Worm (Caenorhabditis elegans) whole organism, dauer: ENCODE results near the gene C15C8.8.

Experiments used
- unc-62 ChIP-seq: sonication (generic microtip); optimal IDR thresholded peaks from 2 replicates; lab custom pipeline; 2017; ENCODE audit warnings: missing biosample characterization, missing genetic modification reagents, missing genetic modification characterization

C15C8.8 gene

DNA sequence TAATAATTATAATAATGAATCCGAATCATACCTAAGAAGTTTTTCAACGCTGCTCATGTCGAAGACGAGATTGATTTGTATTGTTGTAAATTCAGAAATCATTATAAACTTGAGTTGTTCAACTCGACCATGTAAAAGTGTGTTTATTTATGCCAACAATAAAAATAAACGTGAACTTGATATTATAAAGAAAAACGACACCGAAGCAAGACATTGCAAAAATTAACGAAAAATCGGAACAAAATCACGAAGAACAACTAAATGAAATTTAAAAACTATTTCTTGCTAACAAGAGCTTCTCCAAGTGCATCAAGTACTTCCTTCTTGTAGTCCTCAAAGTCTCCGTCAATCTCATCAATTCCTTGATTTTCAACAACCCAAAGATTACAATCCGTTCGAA lies 8.6 kb upstream of the C15C8.8 start, which contains the start of gene F18E2.15:
F18E2.15 (minus strand) TSS at position 101 of the 400 bp plus-strand sequence.
- no peak for TF ChIP-seq unc-62 (GFP tag; lab: Kevin White, UChicago)

- no peak for TF ChIP-seq unc-62 (GFP tag; lab: Kevin White, UChicago)
Observed at ce11 chrV:12759660-12760059, 7.4 kb upstream of the C15C8.8 start, which contains the start of gene papl-1. Gene papl-1, minus strand, starts transcription at chrV:12759760.

DNA sequence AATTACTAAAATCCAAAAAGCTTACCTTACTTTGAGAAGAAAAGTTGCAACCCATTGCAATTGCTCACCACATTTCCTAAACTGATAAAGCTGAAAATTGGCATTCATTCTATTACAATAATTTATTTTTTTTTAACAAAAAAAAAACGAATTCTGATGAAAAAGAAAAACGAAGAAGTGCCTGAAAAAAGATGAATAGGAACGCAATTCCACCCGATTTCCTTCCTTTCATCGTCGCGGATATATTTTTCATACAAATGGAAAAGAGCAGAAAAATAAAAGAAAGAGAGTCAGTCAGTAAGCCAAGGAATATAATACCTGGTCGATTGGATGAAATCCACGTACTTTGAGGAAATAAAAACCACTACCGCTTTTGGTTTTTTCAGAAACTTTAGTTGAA lies 2.5 kb upstream of the C15C8.8 start, which contains the start of gene gpa-13:
gpa-13 (minus strand) TSS at position 101 of the 400 bp plus-strand sequence.
- no peak for TF ChIP-seq unc-62 (GFP tag; lab: Kevin White, UChicago)

ce11 chrV:12751495-12752050 lies 734 bp downstream of the C15C8.8 start, which contains the start of gene C15C8.6:
Gene C15C8.6, minus strand, starts transcription at chrV:12751545.
- no peak for TF ChIP-seq unc-62 (GFP tag; lab: Kevin White, UChicago)

ce11 chrV:12749558-12749957 lies 2.7 kb downstream of the C15C8.8 start:
- no peak for TF ChIP-seq unc-62 (GFP tag; lab: Kevin White, UChicago)

ce11 chrV:12747856-12748255 lies 4.5 kb downstream of the C15C8.8 start, which contains the start of gene C15C8.5:
Gene C15C8.5, plus strand, starts transcription at chrV:12748007.
- TF ChIP-seq unc-62 (GFP tag; lab: Kevin White, UChicago) = no peak

DNA sequence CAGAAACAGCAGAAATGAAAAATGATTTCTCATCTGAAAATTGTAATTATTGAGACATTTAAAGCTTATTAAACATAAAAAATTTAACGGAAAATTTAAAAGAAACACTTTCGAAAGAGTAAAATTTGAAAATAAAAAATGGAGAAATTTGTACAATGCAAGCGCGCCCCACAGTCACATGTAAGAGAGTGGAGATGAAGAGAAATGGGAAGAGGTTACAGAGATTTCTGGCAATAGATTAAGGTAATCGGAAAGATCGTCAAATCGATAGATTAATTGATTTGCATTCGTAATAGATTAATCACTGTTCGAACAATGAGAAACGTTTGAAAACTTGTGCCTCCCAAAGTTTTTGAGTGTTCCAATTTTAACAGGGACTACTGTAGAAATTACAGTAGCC lies 4.9 kb downstream of the C15C8.8 start, which contains the start of gene C15C8.4:
C15C8.4 (minus strand) TSS at position 33 of the 400 bp plus-strand sequence.
- TF ChIP-seq unc-62 (GFP tag; lab: Kevin White, UChicago) = no peak

- no peak for TF ChIP-seq unc-62 (GFP tag; lab: Kevin White, UChicago)
Observed at ce11 chrV:12744979-12745378, 7.3 kb downstream of the C15C8.8 start, which contains the start of gene C15C8.7. Gene C15C8.7, minus strand, starts transcription at chrV:12745050.

ce11 chrV:12743778-12744502 lies 8.4 kb downstream of the C15C8.8 start:
- TF ChIP-seq unc-62 (GFP tag; lab: Kevin White, UChicago) = no peak

ce11 chrV:12741684-12742083 lies 10.6 kb downstream of the C15C8.8 start, which contains the start of gene hrg-7:
Gene hrg-7, plus strand, starts transcription at chrV:12742041.
- TF ChIP-seq unc-62 (GFP tag; lab: Kevin White, UChicago) = no peak

DNA sequence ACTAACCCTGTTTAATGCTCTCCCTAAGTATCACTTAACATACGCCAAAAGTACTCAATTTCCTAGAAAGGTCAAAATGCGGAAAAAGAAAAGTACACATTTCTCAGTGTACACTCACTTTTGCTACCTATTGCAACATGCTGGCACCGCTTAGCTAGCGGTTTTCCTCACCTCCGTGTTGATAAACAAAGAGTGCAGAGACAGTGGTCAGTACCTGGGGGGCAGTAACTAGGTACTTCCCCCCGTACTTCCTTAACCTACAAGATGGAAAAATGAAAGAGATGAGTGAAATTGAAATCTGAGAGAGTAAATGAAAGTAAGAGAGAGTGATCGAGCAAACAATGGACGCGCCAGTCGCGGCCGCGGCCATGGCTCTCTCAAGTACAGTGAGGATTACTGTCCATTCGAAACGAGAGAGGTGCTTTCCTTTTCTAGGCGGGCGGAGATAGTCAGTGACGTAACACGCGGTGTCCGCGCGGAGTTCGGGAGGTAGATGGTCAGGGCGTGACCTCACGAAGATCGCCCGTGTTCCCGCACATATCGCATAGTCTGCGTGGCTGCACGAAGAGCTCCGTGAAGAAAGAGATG lies 16.0 kb downstream of the C15C8.8 start, which contains the start of gene cky-1:
cky-1 (plus strand) TSS at position 538 of the 588 bp plus-strand sequence.
- TF ChIP-seq unc-62 (GFP tag; lab: Kevin White, UChicago) = no peak

- TF ChIP-seq unc-62 (GFP tag; lab: Kevin White, UChicago) = no peak
Observed at ce11 chrV:12733465-12734248, 18.6 kb downstream of the C15C8.8 start, which contains the start of the genes dhs-21 and xbx-9. Gene dhs-21, minus strand, starts transcription at chrV:12733645. Gene xbx-9, plus strand, starts transcription at chrV:12734198.

DNA sequence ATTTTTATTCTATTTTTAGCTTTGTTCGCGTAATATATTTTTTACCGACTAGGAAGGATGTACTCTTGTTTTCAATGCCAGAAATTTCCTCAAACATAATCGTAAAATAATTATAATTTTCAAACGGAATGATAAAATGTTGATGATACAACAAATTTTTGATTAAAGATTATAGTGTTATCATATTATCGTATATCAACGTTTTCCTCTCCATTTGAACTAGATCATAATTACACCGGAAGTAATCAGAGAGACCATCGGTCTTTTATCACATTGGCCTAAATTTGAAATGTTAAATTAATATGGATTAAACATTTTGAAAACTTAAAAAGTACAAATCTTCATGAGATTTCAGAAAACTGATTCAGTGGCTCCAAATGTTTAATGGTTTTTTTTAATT lies 19.6 kb downstream of the C15C8.8 start:
- no peak for TF ChIP-seq unc-62 (GFP tag; lab: Kevin White, UChicago)

- no peak for TF ChIP-seq unc-62 (GFP tag; lab: Kevin White, UChicago)
Observed at ce11 chrV:12729220-12729619, 23.1 kb downstream of the C15C8.8 start, which contains the start of gene R11D1.10. Gene R11D1.10, plus strand, starts transcription at chrV:12729520.
